Worm (Caenorhabditis elegans) whole organism, mixed stage, embryonic: ENCODE measurements around the gene cox-10.

Source experiments
- ceh-43 ChIP-seq: fragments of 200-800 bp; sonication (Bioruptor generic); optimal IDR thresholded peaks from 2 replicates; lab custom pipeline; 2018; ENCODE audit warnings: mild to moderate bottlenecking, missing genetic modification characterization, moderate library complexity, missing compliant biosample characterization
- lin-13 ChIP-seq: fragments of 150-350 bp; optimal IDR thresholded peaks from 2 replicates; lab custom pipeline; 2014; ENCODE audit warnings: missing biosample characterization, missing genetic modification characterization
- nhr-12 ChIP-seq: fragments of 150-350 bp; optimal IDR thresholded peaks from 2 replicates; lab custom pipeline; 2014; ENCODE audit warnings: missing biosample characterization, missing genetic modification characterization
- nhr-28 ChIP-seq: fragments of 150-350 bp; optimal IDR thresholded peaks from 2 replicates; lab custom pipeline; 2014; ENCODE audit warnings: missing biosample characterization, missing genetic modification characterization
- pha-4 ChIP-seq: fragments of 150-350 bp; optimal IDR thresholded peaks from 2 replicates; lab custom pipeline; 2018; ENCODE audit warnings: missing biosample characterization, missing genetic modification reagents, missing genetic modification characterization
- sptf-1 ChIP-seq: sonication (generic microtip); optimal IDR thresholded peaks from 2 replicates; lab custom pipeline; 2017; ENCODE audit warnings: mild to moderate bottlenecking, missing genetic modification characterization, moderate library complexity, missing compliant biosample characterization
- unc-39 ChIP-seq: fragments of 150-350 bp; optimal IDR thresholded peaks from 2 replicates; lab custom pipeline; 2014; ENCODE audit warnings: missing biosample characterization, missing genetic modification characterization
- unc-62 ChIP-seq: fragments of 150-350 bp; optimal IDR thresholded peaks from 2 replicates; lab custom pipeline; 2014; ENCODE audit warnings: missing biosample characterization, missing genetic modification reagents, missing genetic modification characterization

- TF ChIP-seq unc-39 (tag; lab: Kevin White, UChicago) (no peak), pha-4 (tag; lab: Kevin White, UChicago) (no peak), lin-13 (tag; lab: Kevin White, UChicago) (no peak), nhr-12 (no peak), unc-62 (GFP tag; lab: Kevin White, UChicago) (no peak), nhr-28 (tag; lab: Kevin White, UChicago) (no peak), sptf-1 (tag; lab: Kevin White, UChicago) (no peak), ceh-43 (GFP tag; lab: Kevin White, UChicago) (no peak)
These were observed 8.6 kb upstream of the cox-10 start for ce11 chrII:12670877-12671864.
